Worm (Caenorhabditis elegans): ENCODE data around the gene Y43F8C.3.

DNA sequence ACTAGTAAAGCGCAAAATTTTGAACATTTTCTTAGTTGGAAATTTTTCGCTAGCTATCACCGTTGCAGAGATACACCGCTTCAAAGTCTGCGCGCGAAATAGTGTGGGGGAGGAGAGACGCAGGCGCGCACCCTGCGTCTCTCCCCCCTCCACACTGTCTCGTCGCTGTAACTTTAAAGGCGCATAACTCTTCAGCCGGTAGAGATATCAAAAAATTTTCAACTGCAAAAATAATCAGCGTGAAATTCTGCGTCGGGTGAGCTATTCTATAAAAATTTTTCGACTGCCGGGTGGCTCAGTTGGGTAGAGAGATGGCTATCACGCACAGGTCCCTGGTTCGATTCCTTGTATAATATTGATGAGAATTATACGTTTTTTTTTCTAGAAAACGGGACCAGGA is 7.1 kb upstream of the Y43F8C.3 start:
- TF ChIP-seq nhr-12 (tag; optimal IDR thresholded peaks at IDR 0.05) (no peak), lin-13 (tag; optimal IDR thresholded peaks at IDR 0.05) (no peak), unc-62 (GFP tag; optimal IDR thresholded peaks at IDR 0.05) (no peak), mep-1 (tag; optimal IDR thresholded peaks at IDR 0.05) (no peak), nhr-28 (tag; optimal IDR thresholded peaks at IDR 0.05) (no peak), ztf-11 (tag; optimal IDR thresholded peaks at IDR 0.05) (no peak), pha-4 (tag; optimal IDR thresholded peaks at IDR 0.05) (no peak), lsy-2 (tag; optimal IDR thresholded peaks at IDR 0.05) (no peak), sptf-1 (tag; optimal IDR thresholded peaks at IDR 0.05) (no peak), nhr-237 (tag; optimal IDR thresholded peaks at IDR 0.05) (no peak), snpc-4 (tag; optimal IDR thresholded peaks at IDR 0.05) (no peak)

All from whole organism, mixed stage, embryonic.